Worm (Caenorhabditis elegans): ENCODE results near the gene B0024.4.

ce11 chrV:10255005-10255472 lies 42.2 kb upstream of the B0024.4 start, which contains the start of gene rop-1:
- TF ChIP-seq dao-5 (tag; optimal IDR thresholded peaks at IDR 0.05) (no peak), W03F9.2 (tag; optimal IDR thresholded peaks at IDR 0.05) (no peak), him-1 (tag; optimal IDR thresholded peaks at IDR 0.05) (no peak)
